Worm (Caenorhabditis elegans) whole organism, L3 larva: ENCODE measurements around the gene ddp-1.

Experiments
- ceh-16 ChIP-seq: sonication (generic microtip); optimal IDR thresholded peaks from 2 replicates; lab custom pipeline; 2017; ENCODE audit warnings: missing biosample characterization, missing genetic modification characterization
- ceh-28 ChIP-seq: fragments of 150-350 bp; optimal IDR thresholded peaks from 2 replicates; lab custom pipeline; 2014; ENCODE audit warnings: missing biosample characterization, missing genetic modification reagents, missing genetic modification characterization
- ceh-9 ChIP-seq: sonication (generic microtip); optimal IDR thresholded peaks from 2 replicates; lab custom pipeline; 2018; ENCODE audit warnings: missing biosample characterization, missing genetic modification characterization
- daf-12 ChIP-seq: fragments of 150-350 bp; optimal IDR thresholded peaks from 2 replicates; lab custom pipeline; 2014; ENCODE audit warnings: missing biosample characterization, missing genetic modification reagents, missing genetic modification characterization
- egl-27 ChIP-seq: sonication (generic microtip); optimal IDR thresholded peaks from 4 replicates; lab custom pipeline; 2017; ENCODE audit warnings: missing biosample characterization, missing genetic modification reagents, missing genetic modification characterization
- elt-2 ChIP-seq: sonication (generic microtip); optimal IDR thresholded peaks from 2 replicates; lab custom pipeline; 2016; ENCODE audit warnings: missing genetic modification reagents, mild to moderate bottlenecking, missing genetic modification characterization, missing compliant biosample characterization
- elt-3 ChIP-seq, 3 experiments: fragments of 150-350 bp in 1 of 3; sonication (generic microtip) in 2 of 3; optimal IDR thresholded peaks; 2 replicates in 2 of 3; 4 replicates in 1 of 3; lab custom pipeline; 2014 to 2017; ENCODE audit warnings: missing biosample characterization in 3 of 3, missing genetic modification characterization in 3 of 3
- lin-39 ChIP-seq: fragments of 150-350 bp; optimal IDR thresholded peaks from 2 replicates; lab custom pipeline; 2018; ENCODE audit warnings: missing biosample characterization, missing genetic modification reagents, missing genetic modification characterization
- nhr-11 ChIP-seq: fragments of 150-350 bp; optimal IDR thresholded peaks from 2 replicates; lab custom pipeline; 2014; ENCODE audit warnings: missing biosample characterization, missing genetic modification characterization
- tbx-2 ChIP-seq: sonication (generic microtip); optimal IDR thresholded peaks from 2 replicates; lab custom pipeline; 2016; ENCODE audit warnings: mild to moderate bottlenecking, missing genetic modification characterization, missing compliant biosample characterization
- unc-62 ChIP-seq: fragments of 150-350 bp; sonication (generic microtip); optimal IDR thresholded peaks from 4 replicates; lab custom pipeline; 2014; ENCODE audit warnings: missing biosample characterization, missing genetic modification reagents, missing genetic modification characterization
- ztf-11 ChIP-seq: fragments of 150-350 bp; optimal IDR thresholded peaks from 2 replicates; lab custom pipeline; 2014; ENCODE audit warnings: missing biosample characterization, missing genetic modification characterization
- ztf-4 ChIP-seq: fragments of 150-350 bp; optimal IDR thresholded peaks from 2 replicates; lab custom pipeline; 2014; ENCODE audit warnings: missing biosample characterization, missing genetic modification characterization

DNA sequence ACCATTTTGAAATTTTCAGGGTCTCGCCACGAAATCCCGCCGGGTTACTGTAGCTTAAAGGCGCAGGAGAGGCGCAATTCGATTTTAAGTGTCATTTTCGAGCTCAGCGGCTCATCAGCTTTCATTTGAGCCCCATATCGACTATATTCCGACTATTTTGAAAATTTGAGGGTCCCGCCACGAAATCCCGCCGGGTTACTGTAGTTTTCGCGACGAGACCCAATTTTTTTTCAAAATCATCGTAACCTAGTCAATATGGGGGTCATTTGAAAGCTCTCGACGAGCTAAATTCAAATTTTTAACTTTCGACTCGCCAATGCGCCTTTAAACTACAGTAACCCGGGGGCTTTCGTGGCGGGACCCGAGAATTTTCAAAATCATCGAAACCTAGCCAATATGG, 17.5 kb downstream of the ddp-1 start:
- no peak for TF ChIP-seq elt-2 (tag; lab: Kevin White, UChicago)
- no peak for TF ChIP-seq ztf-11 (tag; lab: Kevin White, UChicago)
- TF ChIP-seq daf-12 (tag; lab: Kevin White, UChicago): no peak
- no peak for TF ChIP-seq ceh-28 (tag; lab: Kevin White, UChicago)
- TF ChIP-seq egl-27 (tag; lab: Kevin White, UChicago): no peak
- TF ChIP-seq nhr-11 (tag; lab: Kevin White, UChicago): no peak
- no peak for TF ChIP-seq unc-62
- TF ChIP-seq ceh-16 (tag; lab: Kevin White, UChicago): no peak
- TF ChIP-seq ceh-9 (tag; lab: Kevin White, UChicago): no peak
- no peak for TF ChIP-seq elt-3 (tag; optimal IDR thresholded peaks at IDR 0.05; lab: Kevin White, UChicago)
- no peak for TF ChIP-seq tbx-2 (tag; lab: Kevin White, UChicago)
- no peak for TF ChIP-seq ztf-4
- TF ChIP-seq lin-39 (tag; lab: Kevin White, UChicago): no peak
